Worm (Caenorhabditis elegans) whole organism, L4/young adult: ENCODE data around the gene ncx-10.

Experiments used
- W03F9.2 ChIP-seq: fragments of 150-350 bp; optimal IDR thresholded peaks from 2 replicates; lab custom pipeline; 2014; ENCODE audit warnings: missing biosample characterization, missing genetic modification characterization
- dao-5 ChIP-seq: sonication (generic microtip); optimal IDR thresholded peaks from 2 replicates; lab custom pipeline; 2016; ENCODE audit warnings: missing genotype, missing genetic modification characterization, moderate library complexity, missing compliant biosample characterization
- him-1 ChIP-seq: sonication (generic microtip); optimal IDR thresholded peaks from 2 replicates; lab custom pipeline; 2016; ENCODE audit warnings: missing genotype, missing genetic modification reagents, missing genetic modification characterization, missing compliant biosample characterization

Gene ncx-10

DNA sequence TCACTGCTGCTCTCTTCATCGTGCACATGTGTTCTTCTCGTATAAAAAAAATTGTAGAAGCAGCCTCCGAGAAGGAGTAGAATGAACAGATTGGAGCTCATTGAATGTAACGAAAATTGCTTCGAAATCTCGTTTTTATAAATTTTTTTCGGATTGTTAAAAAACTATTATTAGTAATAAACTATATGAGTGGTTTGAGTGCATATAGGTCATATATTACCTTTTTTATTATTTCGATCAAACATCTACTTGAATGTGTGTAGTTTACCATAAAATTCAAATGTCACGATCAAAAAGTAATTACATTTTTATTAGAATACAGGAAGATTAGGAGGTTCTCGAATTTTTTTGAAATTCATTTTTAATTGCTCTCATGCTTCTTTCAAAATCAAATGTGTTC lies 20.0 kb upstream of the ncx-10 start, which contains the start of gene clec-216:
clec-216 (minus strand) TSS at position 101 of the 400 bp plus-strand sequence.
- no peak for TF ChIP-seq W03F9.2 (tag; lab: Kevin White, UChicago)
- TF ChIP-seq dao-5 (tag; lab: Kevin White, UChicago): no peak
- no peak for TF ChIP-seq him-1

DNA sequence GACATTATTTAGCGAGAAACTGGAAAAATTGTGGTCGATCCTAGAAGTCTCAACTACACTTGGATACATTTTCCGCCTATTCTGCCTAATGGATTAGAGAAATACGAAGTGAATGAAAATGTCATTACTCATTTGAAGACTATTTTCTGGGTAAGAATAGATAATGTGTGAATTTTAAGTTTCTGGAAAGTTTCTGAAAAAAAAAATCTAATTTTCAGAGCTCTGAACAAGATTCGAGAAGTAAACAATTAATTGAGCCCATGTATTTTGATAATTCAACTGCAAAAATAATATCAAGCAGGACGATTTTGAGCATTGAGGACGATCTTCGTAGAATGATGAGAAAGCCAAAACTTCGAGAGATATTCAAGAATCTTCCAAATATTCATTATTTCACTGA lies 13.3 kb upstream of the ncx-10 start:
- TF ChIP-seq him-1: no peak
- TF ChIP-seq dao-5 (tag; lab: Kevin White, UChicago): no peak
- no peak for TF ChIP-seq W03F9.2 (tag; lab: Kevin White, UChicago)

DNA sequence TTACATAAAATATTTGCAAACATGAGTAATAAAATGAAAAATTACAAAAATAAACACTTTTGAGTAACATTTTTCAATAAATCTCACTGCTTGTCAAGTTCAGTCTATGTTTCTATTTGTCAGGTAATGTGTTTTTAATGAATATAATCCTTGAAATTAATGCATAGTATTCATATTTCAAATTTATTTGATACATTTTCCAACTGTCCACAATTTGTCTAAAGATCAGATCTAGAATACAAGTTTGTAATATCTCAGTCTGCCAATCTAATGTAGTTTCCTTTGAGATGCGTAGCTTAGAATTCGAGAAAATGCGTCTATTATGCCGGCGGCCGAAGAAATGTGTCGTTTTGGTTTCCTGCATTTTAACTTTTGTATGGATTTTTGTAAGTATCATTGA lies 10.7 kb upstream of the ncx-10 start, which contains the start of gene Y97E10B.1:
Y97E10B.1 (plus strand) TSS at position 301 of the 400 bp plus-strand sequence.
- TF ChIP-seq W03F9.2 (tag; lab: Kevin White, UChicago) (no peak), dao-5 (tag; lab: Kevin White, UChicago) (no peak), him-1 (no peak)

DNA sequence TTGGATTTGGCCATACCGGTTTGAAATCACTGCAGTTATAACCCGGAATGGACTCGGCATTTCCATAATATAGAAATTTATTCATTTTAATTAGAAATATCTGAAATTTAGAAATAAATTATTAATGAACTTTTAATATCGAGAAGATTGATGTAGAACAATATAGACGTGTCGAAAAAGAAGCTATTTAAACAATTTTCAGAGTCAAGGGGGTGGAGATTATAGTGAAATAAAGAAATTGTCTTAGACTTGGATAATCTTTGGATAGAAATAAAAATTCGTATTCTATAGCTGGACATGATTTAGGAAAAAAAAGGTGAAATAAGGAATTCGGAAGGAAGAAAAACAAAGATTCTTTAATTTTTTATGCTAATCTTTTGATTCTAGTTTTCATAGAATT lies 7.4 kb upstream of the ncx-10 start, which contains the start of gene srt-53:
srt-53 (minus strand) TSS at position 101 of the 400 bp plus-strand sequence.
- TF ChIP-seq W03F9.2 (tag; lab: Kevin White, UChicago) (no peak), dao-5 (tag; lab: Kevin White, UChicago) (no peak), him-1 (no peak)

DNA sequence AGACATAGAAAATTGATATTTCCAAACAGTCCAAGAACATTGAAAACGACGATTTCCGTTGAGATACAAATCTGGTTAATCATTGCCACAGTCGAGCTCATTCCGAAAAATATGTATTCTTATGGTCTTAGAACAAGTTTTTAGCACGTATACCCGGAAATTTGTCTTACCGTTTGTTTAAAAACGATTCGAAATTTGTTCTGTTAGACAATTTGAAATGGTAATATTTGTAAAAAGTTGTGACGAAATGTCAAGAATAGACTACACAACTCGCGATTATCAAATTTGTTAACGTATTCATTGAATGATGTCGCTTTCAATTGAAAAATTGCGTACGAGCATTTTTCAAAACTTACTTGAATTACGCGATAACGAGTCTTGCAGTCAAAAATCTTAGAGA lies 4.3 kb upstream of the ncx-10 start, which contains the start of gene srsx-3:
srsx-3 (minus strand) TSS at position 101 of the 400 bp plus-strand sequence.
- TF ChIP-seq him-1: no peak
- TF ChIP-seq W03F9.2 (tag; lab: Kevin White, UChicago): no peak
- TF ChIP-seq dao-5 (tag; lab: Kevin White, UChicago): no peak

DNA sequence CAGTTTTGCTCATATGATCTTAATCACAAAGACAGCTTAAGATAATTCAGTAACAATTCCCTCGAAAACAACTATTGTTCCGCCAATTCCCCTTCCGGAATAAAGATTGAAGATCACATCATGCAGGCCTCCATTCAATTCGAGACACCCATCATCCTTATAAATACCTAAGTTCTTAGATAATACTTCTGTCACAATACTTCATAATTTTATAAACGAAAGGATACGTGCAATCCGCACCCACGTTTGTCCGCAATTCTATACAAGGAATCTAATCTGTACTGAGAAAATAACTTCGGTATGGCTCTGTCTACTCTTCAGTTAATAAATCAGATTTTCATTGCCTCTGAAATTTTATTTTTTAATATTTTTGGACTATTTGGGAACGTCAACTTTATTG lies 4.2 kb downstream of the ncx-10 start, which contains the start of gene srsx-5:
srsx-5 (plus strand) TSS at position 301 of the 400 bp plus-strand sequence.
- TF ChIP-seq W03F9.2 (tag; lab: Kevin White, UChicago) (no peak), dao-5 (tag; lab: Kevin White, UChicago) (no peak), him-1 (no peak)

DNA sequence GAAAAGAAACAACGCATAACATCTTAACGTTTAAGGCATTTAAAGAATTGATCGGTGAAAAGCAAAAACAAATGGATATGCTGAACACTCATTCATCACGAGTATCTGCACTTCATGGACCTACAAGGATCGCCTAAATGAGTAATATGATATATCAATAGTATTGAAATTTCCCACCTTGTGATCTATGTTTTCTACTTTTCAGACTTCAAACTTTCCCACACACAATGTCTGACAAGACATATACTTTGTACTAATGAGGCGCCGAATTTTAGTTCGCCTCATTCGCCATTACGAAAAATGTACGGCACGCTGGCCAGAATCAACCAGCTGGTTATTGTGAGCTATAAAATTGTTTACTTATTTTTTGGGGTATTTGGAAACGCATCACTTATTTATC lies 6.1 kb downstream of the ncx-10 start, which contains the start of gene srsx-6:
srsx-6 (plus strand) TSS at position 301 of the 400 bp plus-strand sequence.
- TF ChIP-seq W03F9.2 (tag; lab: Kevin White, UChicago) (no peak), dao-5 (tag; lab: Kevin White, UChicago) (no peak), him-1 (no peak)

DNA sequence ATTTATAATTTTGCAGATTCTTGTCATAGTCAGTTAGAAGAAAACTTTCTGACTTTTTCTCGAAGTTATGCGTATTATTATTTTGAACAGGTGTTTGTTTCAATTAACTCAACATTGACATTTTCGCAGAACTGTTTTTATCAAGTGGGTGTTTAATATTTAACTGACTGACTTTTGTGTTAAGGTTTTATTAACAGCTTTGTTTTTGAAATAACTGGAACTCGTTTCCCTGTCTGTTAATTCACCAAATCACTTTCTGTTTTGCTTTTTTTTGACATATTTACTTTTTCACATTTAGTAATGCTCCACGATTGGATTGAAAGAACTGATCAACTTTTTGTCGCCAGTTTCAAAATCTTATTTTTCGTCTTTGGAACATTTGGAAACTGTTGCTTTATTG lies 7.4 kb downstream of the ncx-10 start, which contains the start of gene srsx-7:
srsx-7 (plus strand) TSS at position 301 of the 400 bp plus-strand sequence.
- no peak for TF ChIP-seq W03F9.2 (tag; lab: Kevin White, UChicago)
- TF ChIP-seq him-1: no peak
- no peak for TF ChIP-seq dao-5 (tag; lab: Kevin White, UChicago)

DNA sequence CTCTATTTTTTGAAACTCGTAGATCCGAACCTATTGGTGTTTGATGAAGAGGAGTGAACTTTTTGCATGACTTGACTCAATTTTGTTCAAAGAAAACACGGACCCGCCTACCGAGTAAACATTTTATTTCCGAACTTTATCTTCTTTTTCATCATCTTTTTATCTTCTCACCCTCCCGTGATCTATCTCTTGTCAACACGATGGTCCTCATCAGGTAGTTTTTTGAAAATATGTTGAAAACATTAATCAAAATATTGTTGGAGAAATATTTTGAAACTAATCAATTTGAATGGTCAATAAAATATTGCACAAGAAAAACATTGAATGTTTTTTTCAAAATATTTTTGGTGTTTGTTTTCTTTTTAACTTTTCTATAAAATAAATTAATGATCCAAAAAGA lies 24.5 kb downstream of the ncx-10 start:
- TF ChIP-seq him-1 (no peak), dao-5 (tag; lab: Kevin White, UChicago) (no peak), W03F9.2 (tag; lab: Kevin White, UChicago) (no peak)

DNA sequence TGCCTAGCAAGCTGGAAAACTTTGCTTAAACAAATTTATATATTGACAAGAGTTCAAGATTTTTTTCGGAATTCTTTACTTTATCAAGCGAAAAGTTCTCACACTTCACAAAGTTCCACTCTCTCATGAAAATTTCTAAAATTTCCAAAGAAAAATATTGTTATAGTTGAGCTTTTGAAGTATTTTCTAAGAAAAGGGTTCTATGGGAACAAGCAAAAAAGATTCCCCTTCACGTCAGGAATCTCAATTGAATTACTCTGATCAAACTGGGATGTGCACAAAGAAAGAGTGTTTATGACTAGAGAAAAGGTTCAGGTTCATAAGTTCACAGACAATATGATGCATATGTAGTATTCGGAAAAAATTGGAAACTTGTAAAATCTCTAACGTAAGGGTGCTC lies 28.5 kb downstream of the ncx-10 start:
- TF ChIP-seq dao-5 (tag; lab: Kevin White, UChicago): no peak
- no peak for TF ChIP-seq W03F9.2 (tag; lab: Kevin White, UChicago)
- TF ChIP-seq him-1: no peak

DNA sequence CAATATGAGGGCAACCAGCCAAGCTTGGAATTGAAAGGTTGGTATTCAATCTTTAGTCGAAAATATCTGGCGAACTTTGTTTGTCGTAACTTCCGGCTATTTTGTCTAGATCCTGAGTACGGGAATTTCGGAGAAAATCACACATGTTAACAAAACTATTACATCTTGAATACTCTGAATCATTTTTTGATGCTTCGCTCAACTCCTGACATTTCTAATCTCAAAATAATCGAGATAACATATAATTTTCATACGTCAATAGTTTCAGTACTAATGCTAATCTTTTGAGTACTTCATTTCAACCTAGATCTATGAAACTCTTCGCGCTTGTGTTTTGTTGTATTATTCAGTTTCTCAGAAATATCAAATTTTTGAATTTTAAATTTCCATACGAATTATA lies 31.7 kb downstream of the ncx-10 start:
- no peak for TF ChIP-seq W03F9.2 (tag; lab: Kevin White, UChicago)

DNA sequence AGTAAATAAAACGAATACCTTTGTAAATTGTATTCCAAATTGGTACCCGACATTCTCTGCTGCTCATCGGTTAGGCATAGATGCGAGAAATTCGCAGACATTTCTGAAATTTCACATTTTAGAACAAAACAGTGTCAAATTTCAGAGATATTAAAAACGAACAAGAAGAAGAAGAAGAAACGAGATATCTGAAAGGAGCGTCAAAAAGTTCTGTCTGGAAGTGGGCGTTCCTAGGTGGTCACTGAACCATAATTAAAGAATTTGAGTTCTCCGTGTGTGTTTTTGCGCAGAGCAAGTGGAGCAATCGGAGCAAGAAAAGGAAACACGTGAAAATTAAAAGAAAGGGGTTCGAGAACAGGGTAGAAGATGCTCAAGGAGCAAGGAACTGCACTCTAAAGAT lies 33.1 kb downstream of the ncx-10 start, which contains the start of gene F40A3.7:
F40A3.7 (minus strand) TSS at position 101 of the 400 bp plus-strand sequence.
- TF ChIP-seq him-1: no peak
- no peak for TF ChIP-seq dao-5 (tag; lab: Kevin White, UChicago)
- TF ChIP-seq W03F9.2 (tag; lab: Kevin White, UChicago): no peak

DNA sequence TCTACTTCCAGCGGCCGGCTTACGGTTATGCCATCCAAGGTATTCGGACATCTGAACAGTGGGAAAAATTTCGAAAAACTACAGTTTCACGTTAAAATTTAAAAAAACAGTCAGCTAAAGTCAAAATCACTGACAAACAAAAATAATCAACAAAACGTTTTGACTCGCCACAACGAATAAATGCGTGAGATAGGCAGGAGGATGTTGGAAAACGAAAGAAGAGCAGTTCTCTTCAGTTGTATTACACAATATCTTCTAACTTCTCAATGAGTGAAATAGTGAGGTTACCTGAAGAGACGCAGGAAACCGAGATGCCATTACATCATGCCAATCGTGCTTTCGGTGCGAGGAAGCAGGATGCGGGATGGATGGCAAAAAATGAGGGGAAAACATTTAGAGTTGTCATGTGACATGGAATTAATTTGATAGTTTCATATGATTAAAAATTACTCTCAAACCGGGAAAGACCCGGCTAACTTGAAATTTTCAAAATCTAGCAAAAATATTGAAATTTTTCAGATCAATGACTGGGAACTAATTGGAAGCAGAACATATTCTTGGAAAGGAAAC lies 39.0 kb downstream of the ncx-10 start, which contains the start of gene F40A3.6:
F40A3.6 (minus strand) TSS at position 51 of the 570 bp plus-strand sequence.
- TF ChIP-seq W03F9.2 (tag; lab: Kevin White, UChicago): no peak
- no peak for TF ChIP-seq him-1
- TF ChIP-seq dao-5 (tag; lab: Kevin White, UChicago): no peak

DNA sequence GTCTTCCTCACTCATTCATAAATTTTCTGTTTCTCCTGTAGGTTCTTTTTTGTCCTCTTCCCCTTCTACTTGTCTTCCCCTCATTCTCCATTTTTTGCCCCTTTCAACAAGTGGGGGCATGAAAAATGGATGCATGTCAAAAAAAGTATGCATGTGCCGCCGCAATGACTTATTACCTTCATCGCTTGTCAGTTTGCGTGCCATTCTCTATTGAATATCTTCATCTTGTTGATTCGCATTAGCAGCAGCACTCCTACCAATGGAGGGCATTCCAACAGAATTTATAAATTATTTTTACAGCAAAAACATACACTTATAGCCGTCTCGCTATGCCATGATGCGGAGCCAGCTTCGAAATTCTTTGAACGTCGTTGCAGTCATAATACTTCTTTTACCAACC lies 41.7 kb downstream of the ncx-10 start, which contains the start of gene F40A3.1:
F40A3.1 (plus strand) TSS at position 301 of the 400 bp plus-strand sequence.
- TF ChIP-seq him-1 (no peak), W03F9.2 (tag; lab: Kevin White, UChicago) (no peak), dao-5 (tag; lab: Kevin White, UChicago) (no peak)
